Worm (Caenorhabditis elegans): ENCODE measurements around the gene ZK1127.3.

The ZK1127.3 gene

DNA sequence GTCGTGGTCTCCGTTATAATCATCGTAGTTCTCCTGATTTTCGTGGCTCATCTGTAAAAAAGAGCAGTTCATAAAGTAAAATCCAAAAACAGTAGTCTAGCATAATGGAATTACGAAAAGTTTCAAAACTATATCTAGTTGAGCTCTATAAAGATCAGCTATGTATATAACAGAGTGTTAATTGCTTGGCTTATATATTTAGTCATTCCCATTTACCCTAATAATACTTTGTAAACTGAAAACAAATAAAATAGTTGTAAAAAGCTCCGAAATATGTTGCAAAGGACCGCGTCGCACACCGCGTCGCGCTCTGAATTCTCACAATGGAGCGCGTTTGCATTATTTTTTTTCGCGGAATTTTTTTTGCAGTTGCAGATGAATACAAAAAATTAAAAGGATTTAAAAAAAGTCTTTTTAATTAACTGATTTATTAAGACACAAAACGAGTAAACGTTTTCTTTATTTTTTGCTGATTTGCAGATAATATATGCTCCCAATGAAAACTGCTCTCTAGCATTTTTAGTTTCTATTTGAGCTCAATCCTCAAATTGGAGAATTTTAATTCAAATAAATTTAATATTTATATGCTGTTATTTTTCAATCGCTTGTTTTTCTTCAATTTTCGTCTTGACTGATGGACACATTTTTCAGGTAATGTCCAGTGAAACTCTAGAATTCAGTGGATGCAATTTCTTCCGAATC is 4.9 kb upstream of the ZK1127.3 start, which contains the start of the genes tcer-1 and ZK1127.5:
TSS of gene tcer-1 (minus strand) at position 51 of the 702 bp plus-strand sequence.
TSS of gene ZK1127.5 (plus strand) at position 652 of the 702 bp plus-strand sequence.
- no peak for TF ChIP-seq T22C8.4 (GFP tag; IDR thresholded peaks at IDR 0.05)
- no peak for TF ChIP-seq med-1 (GFP tag; optimal IDR thresholded peaks at IDR 0.05; ENCODE audit: insufficient read depth)
- no peak for TF ChIP-seq cog-1 (tag; optimal IDR thresholded peaks at IDR 0.05)
- no peak for TF ChIP-seq ref-1 (GFP tag; conservative IDR thresholded peaks at IDR 0.05)

- TF ChIP-seq ref-1 (GFP tag; conservative IDR thresholded peaks at IDR 0.05), result no peak
- TF ChIP-seq ztf-23 (GFP tag; IDR thresholded peaks at IDR 0.05), result no peak
- TF ChIP-seq ztf-29 (GFP tag; IDR thresholded peaks at IDR 0.05), result no peak
- TF ChIP-seq flt-1 (GFP tag; IDR thresholded peaks at IDR 0.05), result no peak
- no peak for TF ChIP-seq klf-2 (GFP tag; conservative IDR thresholded peaks at IDR 0.05)
- TF ChIP-seq med-1 (GFP tag; optimal IDR thresholded peaks at IDR 0.05; ENCODE audit: insufficient read depth), result no peak
- TF ChIP-seq cog-1 (tag; optimal IDR thresholded peaks at IDR 0.05), result no peak
- TF ChIP-seq T22C8.4 (GFP tag; IDR thresholded peaks at IDR 0.05), result no peak
- TF ChIP-seq tab-1 (GFP tag; IDR thresholded peaks at IDR 0.05), result no peak
These were observed 3.3 kb upstream of the ZK1127.3 start, which contains the start of gene ZK1127.12 for ce11 chrII:7051778-7052177. ZK1127.12 (plus strand) TSS chrII:7052078.

DNA sequence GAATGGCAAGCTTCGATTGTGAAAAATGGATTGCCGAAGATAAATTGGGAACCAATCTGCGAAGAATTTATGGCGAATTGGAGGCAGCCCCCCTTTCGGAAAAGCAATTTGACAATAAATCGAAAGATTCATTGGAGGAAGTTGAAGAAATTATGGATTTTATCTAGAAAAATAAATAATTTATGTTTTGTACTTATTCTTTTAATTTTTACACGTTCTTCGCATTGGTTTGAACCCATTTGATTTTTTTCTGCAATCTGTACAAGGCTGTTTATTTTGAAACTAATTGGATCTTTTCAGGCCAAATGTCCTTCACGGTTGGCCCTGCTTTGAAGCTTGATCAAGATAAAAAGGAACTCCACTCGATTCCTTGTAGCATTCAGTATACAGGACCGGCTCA is 2.1 kb upstream of the ZK1127.3 start, which contains the start of gene ZK1127.13:
TSS of gene ZK1127.13 (plus strand) at position 301 of the 400 bp plus-strand sequence.
- TF ChIP-seq T22C8.4 (GFP tag; IDR thresholded peaks at IDR 0.05) (no peak), klf-2 (GFP tag; conservative IDR thresholded peaks at IDR 0.05) (no peak), ztf-29 (GFP tag; IDR thresholded peaks at IDR 0.05) (no peak), flt-1 (GFP tag; IDR thresholded peaks at IDR 0.05) (no peak), med-1 (GFP tag; optimal IDR thresholded peaks at IDR 0.05; ENCODE audit: insufficient read depth) (no peak), ref-1 (GFP tag; conservative IDR thresholded peaks at IDR 0.05) (no peak), cog-1 (tag; optimal IDR thresholded peaks at IDR 0.05) (no peak), ztf-23 (GFP tag; IDR thresholded peaks at IDR 0.05) (no peak), tab-1 (GFP tag; IDR thresholded peaks at IDR 0.05) (no peak)

DNA sequence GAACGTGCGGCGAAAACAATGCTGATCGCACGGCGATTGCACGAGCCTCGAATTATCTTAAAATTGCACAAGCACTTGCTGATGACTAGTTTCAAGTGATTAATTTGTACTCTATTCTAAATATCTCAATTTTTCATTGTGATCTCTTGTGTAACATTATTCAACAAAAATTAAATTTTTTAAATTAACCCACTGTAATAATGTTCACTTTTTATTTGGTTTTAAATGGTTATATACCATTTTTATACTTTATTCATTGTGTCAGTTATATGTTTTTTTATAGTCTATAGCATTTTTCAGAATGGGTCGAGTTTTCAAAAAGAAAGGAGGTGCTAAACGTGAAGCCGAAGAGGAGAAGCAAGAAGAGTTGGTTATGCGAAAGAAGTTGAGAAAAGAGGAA is 1.4 kb upstream of the ZK1127.3 start, which contains the start of gene ZK1127.4:
TSS of gene ZK1127.4 (plus strand) at position 301 of the 400 bp plus-strand sequence.
- TF ChIP-seq ztf-29 (GFP tag; IDR thresholded peaks at IDR 0.05) (no peak), cog-1 (tag; optimal IDR thresholded peaks at IDR 0.05) (no peak), ztf-23 (GFP tag; IDR thresholded peaks at IDR 0.05) (no peak)

DNA sequence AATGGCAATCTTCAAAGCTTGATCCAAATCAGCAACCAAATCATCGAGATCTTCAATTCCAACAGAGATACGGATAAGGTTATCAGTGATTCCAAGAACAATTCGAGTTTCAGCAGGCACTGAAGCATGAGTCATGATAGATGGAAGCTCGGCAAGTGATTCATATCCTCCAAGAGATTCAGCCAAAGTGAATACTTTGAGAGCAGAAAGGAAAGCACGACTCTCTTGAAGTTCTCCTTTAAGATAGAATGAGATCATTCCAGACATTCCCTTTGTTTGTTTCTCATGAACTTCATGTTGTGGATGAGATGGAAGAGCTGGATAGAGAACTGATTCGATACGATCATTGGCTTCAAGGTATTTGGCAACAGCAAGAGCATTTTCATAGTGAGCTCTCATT is 1.2 kb downstream of the ZK1127.3 start:
- TF ChIP-seq klf-2 (GFP tag; conservative IDR thresholded peaks at IDR 0.05), result no peak
- TF ChIP-seq flt-1 (GFP tag; IDR thresholded peaks at IDR 0.05), result no peak
- no peak for TF ChIP-seq ztf-29 (GFP tag; IDR thresholded peaks at IDR 0.05)
- TF ChIP-seq cog-1 (tag; optimal IDR thresholded peaks at IDR 0.05), result no peak
- TF ChIP-seq med-1 (GFP tag; optimal IDR thresholded peaks at IDR 0.05; ENCODE audit: insufficient read depth), result no peak
- TF ChIP-seq ref-1 (GFP tag; conservative IDR thresholded peaks at IDR 0.05), result no peak
- no peak for TF ChIP-seq ztf-23 (GFP tag; IDR thresholded peaks at IDR 0.05)
- no peak for TF ChIP-seq T22C8.4 (GFP tag; IDR thresholded peaks at IDR 0.05)
- no peak for TF ChIP-seq tab-1 (GFP tag; IDR thresholded peaks at IDR 0.05)

DNA sequence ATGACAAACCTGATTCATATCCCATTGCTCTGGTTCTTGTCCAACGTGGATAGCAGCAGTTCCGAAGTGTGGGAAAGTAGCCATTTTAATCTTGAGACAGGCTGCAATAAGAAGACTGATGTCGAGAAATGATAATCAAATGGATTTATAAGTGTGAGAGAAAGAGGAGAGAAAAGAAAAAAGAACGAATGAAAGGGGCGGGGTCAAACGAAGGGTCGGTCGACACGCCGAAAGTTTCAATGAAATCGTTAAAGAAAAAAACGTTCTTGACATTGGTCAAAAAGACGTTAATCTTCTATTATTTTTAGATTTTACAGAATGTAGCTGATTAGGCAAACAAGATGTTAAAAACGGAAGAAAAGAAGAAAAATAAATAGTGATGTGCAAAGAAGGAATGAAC is 2.8 kb downstream of the ZK1127.3 start, which contains the start of gene cth-2:
TSS of gene cth-2 (minus strand) at position 101 of the 400 bp plus-strand sequence.
- TF ChIP-seq flt-1 (GFP tag; IDR thresholded peaks at IDR 0.05) (no peak), ztf-29 (GFP tag; IDR thresholded peaks at IDR 0.05) (no peak), T22C8.4 (GFP tag; IDR thresholded peaks at IDR 0.05) (no peak), tab-1 (GFP tag; IDR thresholded peaks at IDR 0.05) (no peak), ztf-23 (GFP tag; IDR thresholded peaks at IDR 0.05) (no peak), med-1 (GFP tag; optimal IDR thresholded peaks at IDR 0.05; ENCODE audit: insufficient read depth) (no peak), cog-1 (tag; optimal IDR thresholded peaks at IDR 0.05) (no peak), ref-1 (GFP tag; conservative IDR thresholded peaks at IDR 0.05) (no peak), klf-2 (GFP tag; conservative IDR thresholded peaks at IDR 0.05) (no peak)

ce11 chrII:7059274-7059757 is 4.2 kb downstream of the ZK1127.3 start:
- no peak for TF ChIP-seq cog-1 (tag; optimal IDR thresholded peaks at IDR 0.05)
- no peak for TF ChIP-seq ref-1 (GFP tag; conservative IDR thresholded peaks at IDR 0.05)
- no peak for TF ChIP-seq ztf-29 (GFP tag; IDR thresholded peaks at IDR 0.05)
- no peak for TF ChIP-seq klf-2 (GFP tag; conservative IDR thresholded peaks at IDR 0.05)
- TF ChIP-seq T22C8.4 (GFP tag; IDR thresholded peaks at IDR 0.05), result no peak
- TF ChIP-seq flt-1 (GFP tag; IDR thresholded peaks at IDR 0.05), result no peak
- TF ChIP-seq tab-1 (GFP tag; IDR thresholded peaks at IDR 0.05), result no peak
- no peak for TF ChIP-seq med-1 (GFP tag; optimal IDR thresholded peaks at IDR 0.05; ENCODE audit: insufficient read depth)
- TF ChIP-seq ztf-23 (GFP tag; IDR thresholded peaks at IDR 0.05), result no peak

DNA sequence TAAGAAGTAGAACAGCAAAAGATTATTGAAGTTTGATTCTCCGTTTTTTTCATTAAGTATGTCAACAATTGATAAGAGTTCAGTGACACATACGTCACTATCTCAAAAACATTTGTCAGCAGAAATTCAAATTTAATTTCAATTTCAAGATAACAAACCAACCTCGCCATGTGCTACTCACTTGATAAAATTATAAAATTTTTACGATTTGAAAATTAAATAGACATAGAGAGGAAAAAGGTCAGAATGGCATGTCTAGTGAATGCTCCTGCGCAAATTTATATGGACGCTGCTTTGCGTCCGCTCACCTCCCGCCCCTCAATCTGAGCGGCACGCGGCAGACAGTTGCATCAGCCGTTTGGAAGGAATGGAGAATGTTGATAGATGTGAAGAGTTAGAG is 5.1 kb downstream of the ZK1127.3 start:
- TF ChIP-seq flt-1 (GFP tag; IDR thresholded peaks at IDR 0.05), result no peak
- TF ChIP-seq tab-1 (GFP tag; IDR thresholded peaks at IDR 0.05), result no peak
- no peak for TF ChIP-seq ztf-29 (GFP tag; IDR thresholded peaks at IDR 0.05)

ce11 chrII:7060791-7061190 is 5.7 kb downstream of the ZK1127.3 start:
- TF ChIP-seq cog-1 (tag; optimal IDR thresholded peaks at IDR 0.05), result no peak
- no peak for TF ChIP-seq ztf-23 (GFP tag; IDR thresholded peaks at IDR 0.05)
- no peak for TF ChIP-seq flt-1 (GFP tag; IDR thresholded peaks at IDR 0.05)
- no peak for TF ChIP-seq T22C8.4 (GFP tag; IDR thresholded peaks at IDR 0.05)
- TF ChIP-seq med-1 (GFP tag; optimal IDR thresholded peaks at IDR 0.05; ENCODE audit: insufficient read depth), result no peak
- TF ChIP-seq klf-2 (GFP tag; conservative IDR thresholded peaks at IDR 0.05), result no peak
- no peak for TF ChIP-seq tab-1 (GFP tag; IDR thresholded peaks at IDR 0.05)
- TF ChIP-seq ref-1 (GFP tag; conservative IDR thresholded peaks at IDR 0.05), result no peak
- no peak for TF ChIP-seq ztf-29 (GFP tag; IDR thresholded peaks at IDR 0.05)

DNA sequence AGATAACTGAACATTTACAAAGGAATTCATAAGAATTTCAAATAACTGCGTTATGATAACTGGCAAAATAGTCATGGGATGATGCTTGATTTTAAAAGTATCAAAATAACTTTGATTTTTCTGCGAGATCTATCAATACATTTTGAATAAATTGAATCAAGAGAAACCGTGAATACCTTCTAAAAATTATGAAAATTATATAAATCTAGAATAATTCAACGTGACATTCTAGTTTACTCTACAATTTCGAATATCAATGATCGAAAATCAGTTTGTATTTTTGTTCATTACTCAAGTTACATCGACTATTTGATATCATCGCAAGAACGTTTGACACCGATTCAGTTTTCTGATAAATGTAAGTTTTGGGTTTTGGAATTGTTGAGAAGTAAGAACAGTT is 6.6 kb downstream of the ZK1127.3 start, which contains the start of gene acs-6:
TSS of gene acs-6 (plus strand) at position 301 of the 400 bp plus-strand sequence.
- TF ChIP-seq flt-1 (GFP tag; IDR thresholded peaks at IDR 0.05) (no peak), T22C8.4 (GFP tag; IDR thresholded peaks at IDR 0.05) (no peak), med-1 (GFP tag; optimal IDR thresholded peaks at IDR 0.05; ENCODE audit: insufficient read depth) (no peak), klf-2 (GFP tag; conservative IDR thresholded peaks at IDR 0.05) (no peak), tab-1 (GFP tag; IDR thresholded peaks at IDR 0.05) (no peak), ztf-23 (GFP tag; IDR thresholded peaks at IDR 0.05) (no peak), cog-1 (tag; optimal IDR thresholded peaks at IDR 0.05) (no peak), ref-1 (GFP tag; conservative IDR thresholded peaks at IDR 0.05) (no peak), ztf-29 (GFP tag; IDR thresholded peaks at IDR 0.05) (no peak)
